Worm (Caenorhabditis elegans) whole organism, midembryonic: ENCODE results near the gene T16G12.3.

Source experiments
- T22C8.4 ChIP-seq: fragments of 200-800 bp; sonication (Bioruptor generic); IDR thresholded peaks from 2 replicates; pipeline ENCODE4 v1.3.6; 2022; ENCODE audit warnings: missing genetic modification characterization, missing compliant biosample characterization
- cog-1 ChIP-seq: sonication (generic microtip); optimal IDR thresholded peaks from 2 replicates; lab custom pipeline; 2016; ENCODE audit warnings: missing genetic modification characterization, missing compliant biosample characterization
- flt-1 ChIP-seq: fragments of 200-800 bp; sonication (Bioruptor generic); IDR thresholded peaks from 2 replicates; pipeline ENCODE4 v1.3.6; 2022; ENCODE audit warnings: missing genetic modification characterization, missing compliant biosample characterization
- klf-2 ChIP-seq: fragments of 200-800 bp; sonication (Bioruptor generic); conservative IDR thresholded peaks from 2 replicates; pipeline ENCODE4 v1.3.6; 2022; ENCODE audit warnings: missing genetic modification reagents, missing genetic modification characterization, missing compliant biosample characterization
- med-1 ChIP-seq: sonication (generic microtip); optimal IDR thresholded peaks from 2 replicates; lab custom pipeline; 2017; ENCODE audit warnings: missing genetic modification characterization, mild to moderate bottlenecking, missing compliant biosample characterization, antibody characterized with exemption, missing genetic modification reagents; ENCODE audit not compliant: insufficient read depth
- ref-1 ChIP-seq: fragments of 200-800 bp; sonication (Bioruptor generic); conservative IDR thresholded peaks from 2 replicates; pipeline ENCODE4 v1.3.6; 2022; ENCODE audit warnings: missing genetic modification reagents, missing genetic modification characterization, missing compliant biosample characterization
- tab-1 ChIP-seq: fragments of 200-800 bp; sonication (Bioruptor generic); IDR thresholded peaks from 2 replicates; pipeline ENCODE4 v1.3.6; 2022; ENCODE audit warnings: missing genetic modification characterization, missing compliant biosample characterization
- ztf-23 ChIP-seq: fragments of 200-800 bp; sonication (Bioruptor generic); IDR thresholded peaks from 2 replicates; pipeline ENCODE4 v1.3.6; 2022; ENCODE audit warnings: missing genetic modification reagents, missing genetic modification characterization, missing compliant biosample characterization
- ztf-29 ChIP-seq: fragments of 200-800 bp; sonication (Bioruptor generic); IDR thresholded peaks from 2 replicates; pipeline ENCODE4 v1.3.6; 2022; ENCODE audit warnings: missing genetic modification reagents, missing genetic modification characterization, missing compliant biosample characterization

DNA sequence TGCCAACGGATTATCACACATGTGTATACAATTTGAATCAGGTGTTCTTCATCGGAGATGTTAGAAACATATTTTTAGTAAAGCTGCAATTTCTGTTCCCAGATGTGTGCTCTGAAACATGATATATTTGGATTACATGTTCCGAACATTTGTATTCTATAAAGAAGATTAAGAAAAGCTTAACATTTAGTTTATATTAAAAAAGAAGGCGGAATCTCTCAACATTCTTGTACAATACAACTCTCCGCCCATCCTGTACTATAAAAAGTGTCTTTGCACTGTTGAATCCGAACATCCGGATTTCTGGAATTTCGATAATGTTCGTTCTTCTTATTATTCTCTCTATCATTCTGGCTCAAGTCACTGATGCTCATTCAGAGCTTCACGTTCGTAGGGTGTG, 22.5 kb upstream of the T16G12.3 start, which contains the start of gene ins-23:
- TF ChIP-seq ztf-29 (GFP tag; lab: Robert Waterston, UW) (no peak), tab-1 (GFP tag; lab: Robert Waterston, UW) (no peak), med-1 (GFP tag; lab: Kevin White, UChicago) (no peak), ztf-23 (no peak), cog-1 (tag; lab: Kevin White, UChicago) (no peak), ref-1 (no peak), flt-1 (GFP tag; lab: Robert Waterston, UW) (no peak), klf-2 (GFP tag; lab: Robert Waterston, UW) (no peak), T22C8.4 (GFP tag; lab: Robert Waterston, UW) (no peak)
